Fruit fly (Drosophila melanogaster): Measurements from ENCODE around the gene CanA1.

Gene CanA1

DNA sequence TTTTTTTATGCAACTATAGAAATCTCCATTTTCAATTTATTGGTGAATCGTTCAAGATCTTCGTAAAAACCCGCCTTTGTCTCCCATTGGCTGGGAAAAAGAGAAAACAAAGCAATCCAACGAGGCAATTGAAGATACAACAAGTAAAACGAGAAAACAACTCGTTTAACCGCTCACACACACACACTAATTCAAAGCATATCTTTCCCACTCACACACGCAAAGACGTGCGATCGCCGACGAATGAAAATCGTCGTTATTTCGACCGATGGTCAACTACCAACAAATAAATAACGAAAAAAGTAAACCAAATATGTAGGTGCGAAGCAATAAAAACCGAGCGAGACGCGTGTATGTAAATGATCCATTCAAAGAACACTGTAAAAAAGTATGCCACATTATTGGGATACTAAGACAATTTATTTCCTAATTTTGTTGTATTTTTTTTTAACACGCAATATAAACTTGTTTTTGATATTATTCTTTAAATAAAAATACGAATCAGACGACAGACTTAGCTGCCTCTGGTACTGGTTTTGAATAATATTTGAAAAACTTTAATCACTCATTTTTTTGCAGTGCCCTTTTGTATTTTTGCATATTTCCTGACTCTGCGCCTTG, 23.3 kb downstream of the CanA1 start (continued):
- TF ChIP-seq Dp (GFP tag; optimal IDR thresholded peaks at IDR 0.05) (no peak), Blimp-1 (GFP tag; optimal IDR thresholded peaks at IDR 0.05) (no peak), MESR4 (GFP tag; optimal IDR thresholded peaks at IDR 0.05) (no peak), HLHmδ (GFP tag; optimal IDR thresholded peaks at IDR 0.05) (no peak), CG1602 (GFP tag; optimal IDR thresholded peaks at IDR 0.05) (no peak), Xrp1 (GFP tag; IDR thresholded peaks at IDR 0.05) (0 out of 2 replicates have a peak, but pooled peaks have one; percentile 20), gsb-n (tag; optimal IDR thresholded peaks at IDR 0.05) (no peak), ara (GFP tag; IDR thresholded peaks at IDR 0.05) (no peak), dpn (GFP tag; optimal IDR thresholded peaks at IDR 0.05) (peak in 1 of 2 experiments; percentile 10), CG17912 (GFP tag; optimal IDR thresholded peaks at IDR 0.05) (no peak), scrt (GFP tag; optimal IDR thresholded peaks at IDR 0.05) (no peak), CG1603 (tag; optimal IDR thresholded peaks at IDR 0.05) (peak; percentile 22), chif (GFP tag; optimal IDR thresholded peaks at IDR 0.05) (peak in 1 of 2 experiments; percentile 35), usp (GFP tag; optimal IDR thresholded peaks at IDR 0.05) (no peak), Fer2 (tag; optimal IDR thresholded peaks at IDR 0.05) (no peak), fd3F (GFP tag; optimal IDR thresholded peaks at IDR 0.05) (no peak), E2f2 (GFP tag; IDR thresholded peaks at IDR 0.05) (no peak), CG2678 (tag; optimal IDR thresholded peaks at IDR 0.05) (no peak), ro (GFP tag; IDR thresholded peaks at IDR 0.05) (no peak), Dad (GFP tag; optimal IDR thresholded peaks at IDR 0.05) (no peak), Xbp1 (GFP tag; optimal IDR thresholded peaks at IDR 0.05) (no peak), CG4404 (GFP tag; IDR thresholded peaks at IDR 0.05) (no peak), tin (GFP tag; optimal IDR thresholded peaks at IDR 0.05) (no peak), Neu2 (GFP tag; optimal IDR thresholded peaks at IDR 0.05; ENCODE audit: borderline replicate concordance) (no peak), CG18619 (GFP tag; optimal IDR thresholded peaks at IDR 0.05) (no peak), fd96Cb (tag; optimal IDR thresholded peaks at IDR 0.05) (no peak), dan (GFP tag; IDR thresholded peaks at IDR 0.05) (no peak), CG12104 (GFP tag; optimal IDR thresholded peaks at IDR 0.05) (no peak), CG8388 (GFP tag; optimal IDR thresholded peaks at IDR 0.05) (no peak), Vsx1 (GFP tag; optimal IDR thresholded peaks at IDR 0.05) (no peak), Optix (GFP tag; IDR thresholded peaks at IDR 0.05) (no peak), CG11398 (GFP tag; optimal IDR thresholded peaks at IDR 0.05) (no peak), Ets65A (GFP tag) (no peak), CG4617 (GFP tag; optimal IDR thresholded peaks at IDR 0.05; ENCODE audit: borderline replicate concordance) (no peak), ERR (GFP tag; optimal IDR thresholded peaks at IDR 0.05) (no peak), Jarid2 (GFP tag; optimal IDR thresholded peaks at IDR 0.05) (peak; percentile 24), mld (GFP tag; IDR thresholded peaks at IDR 0.05; ENCODE audit: partially characterized antibody) (no peak), CG11247 (GFP tag; IDR thresholded peaks at IDR 0.05) (no peak), Abd-B (GFP tag; optimal IDR thresholded peaks at IDR 0.05) (peak; percentile 13), CG1792 (GFP tag; optimal IDR thresholded peaks at IDR 0.05) (no peak), amos (GFP tag; IDR thresholded peaks at IDR 0.05; ENCODE audit: partially characterized antibody) (no peak), Dref (GFP tag; IDR thresholded peaks at IDR 0.05) (no peak), CG17186 (GFP tag; optimal IDR thresholded peaks at IDR 0.05) (no peak), CG17385 (GFP tag; optimal IDR thresholded peaks at IDR 0.05) (no peak), Doc2 (GFP tag; IDR thresholded peaks at IDR 0.05) (no peak), HLH3B (GFP tag; IDR thresholded peaks at IDR 0.05) (0 out of 2 replicates have a peak, but pooled peaks have one; percentile 6), Hr39 (optimal IDR thresholded peaks at IDR 0.05) (no peak), Sox102F (GFP tag; optimal IDR thresholded peaks at IDR 0.05) (peak; percentile 30), sna (GFP tag; IDR thresholded peaks at IDR 0.05; ENCODE audit: partially characterized antibody) (no peak), CG7372 (GFP tag; IDR thresholded peaks at IDR 0.05) (no peak)

All from whole organism, embryonic.